Fruit fly (Drosophila melanogaster) S2 (cell line): ENCODE results near the gene CG31810.

Source experiments
- CG8478 ChIP-seq: fragments of >200 bp; optimal IDR thresholded peaks from 2 replicates; lab custom pipeline; 2018
- CTCF ChIP-seq, 2 experiments: fragments of >200 bp; optimal IDR thresholded peaks; 2 replicates each; lab custom pipeline; 2018

- TF ChIP-seq CG8478 (no peak), CTCF (optimal IDR thresholded peaks at IDR 0.05; lab: Kevin White, UChicago) (no peak)
These were observed 27.1 kb upstream of the CG31810 start, which contains the start of the genes CG32832, CG31743 and CG34313 for dm6 chr2L:16879288-16879687.
